Fruit fly (Drosophila melanogaster) whole organism, embryonic: ENCODE measurements around the gene CG11164.

Experiments used
- Aef1 ChIP-seq: fragments of 200-800 bp; sonication (Bioruptor generic); IDR thresholded peaks from 3 replicates; pipeline ENCODE4 v1.3.6; 2022; ENCODE audit warnings: missing biosample characterization, missing genetic modification characterization
- Awh ChIP-seq: fragments of 200-800 bp; sonication (Bioruptor generic); IDR thresholded peaks from 2 replicates; pipeline ENCODE4, ENCODE4 v1.3.6; 2022; ENCODE audit warnings: missing biosample characterization, missing genetic modification characterization
- B-H2 ChIP-seq: fragments of 200-800 bp; sonication (Bioruptor generic); optimal IDR thresholded peaks from 2 replicates; lab custom pipeline; 2018; ENCODE audit warnings: missing biosample characterization, mild to moderate bottlenecking, missing genetic modification characterization
- CG10147 ChIP-seq: fragments of 200-800 bp; sonication (Bioruptor generic); optimal IDR thresholded peaks from 2 replicates; lab custom pipeline; 2019; ENCODE audit warnings: missing biosample characterization, mild to moderate bottlenecking, missing genetic modification characterization, moderate library complexity
- CG10431 ChIP-seq: fragments of 200-800 bp; sonication (Bioruptor generic); optimal IDR thresholded peaks from 3 replicates; lab custom pipeline; 2018; ENCODE audit warnings: missing biosample characterization, mild to moderate bottlenecking, missing genetic modification characterization
- CG10543 ChIP-seq: fragments of 200-800 bp; sonication (Bioruptor generic); optimal IDR thresholded peaks from 3 replicates; lab custom pipeline; 2017; ENCODE audit warnings: missing biosample characterization, mild to moderate bottlenecking, missing genetic modification characterization, moderate library complexity
- CG10959 ChIP-seq: fragments of 200-800 bp; sonication (Bioruptor generic); IDR thresholded peaks from 2 replicates; pipeline ENCODE4 v1.3.6; 2022; ENCODE audit warnings: missing biosample characterization, missing genetic modification characterization
- CG13296 ChIP-seq: fragments of 200-800 bp; sonication (Bioruptor generic); optimal IDR thresholded peaks from 3 replicates; lab custom pipeline; 2018; ENCODE audit warnings: missing biosample characterization, mild to moderate bottlenecking, missing genetic modification characterization
- CG13775 ChIP-seq: fragments of 200-800 bp; sonication (Bioruptor generic); optimal IDR thresholded peaks from 3 replicates; lab custom pipeline; 2017; ENCODE audit warnings: missing biosample characterization, mild to moderate bottlenecking, missing genetic modification characterization
- CG14710 ChIP-seq: fragments of 200-800 bp; sonication (Bioruptor generic); optimal IDR thresholded peaks from 3 replicates; lab custom pipeline; 2019; ENCODE audit warnings: missing biosample characterization, mild to moderate bottlenecking, missing genetic modification characterization, moderate library complexity
- CG15269 ChIP-seq: fragments of 200-800 bp; sonication (Bioruptor generic); optimal IDR thresholded peaks from 2 replicates; lab custom pipeline; 2018; ENCODE audit warnings: missing biosample characterization, mild to moderate bottlenecking, missing genetic modification characterization, moderate library complexity
- CG17186 ChIP-seq: fragments of 200-800 bp; sonication (Bioruptor generic); optimal IDR thresholded peaks from 3 replicates; lab custom pipeline; 2017; ENCODE audit warnings: missing biosample characterization, missing genetic modification reagents, missing genetic modification characterization
- CG17568 ChIP-seq: fragments of 200-800 bp; sonication (Bioruptor generic); optimal IDR thresholded peaks from 2 replicates; lab custom pipeline; 2018; ENCODE audit warnings: missing biosample characterization, mild to moderate bottlenecking, missing genetic modification characterization, moderate library complexity
- CG17802 ChIP-seq: fragments of 200-800 bp; sonication (Bioruptor generic); optimal IDR thresholded peaks from 2 replicates; lab custom pipeline; 2018; ENCODE audit warnings: missing biosample characterization, mild to moderate bottlenecking, missing genetic modification characterization, moderate library complexity
- CG18011 ChIP-seq: fragments of 200-800 bp; sonication (Bioruptor generic); optimal IDR thresholded peaks from 2 replicates; lab custom pipeline; 2017; ENCODE audit warnings: missing biosample characterization, missing genetic modification characterization, mild to moderate bottlenecking, moderate library complexity, missing genotype
- CG18619 ChIP-seq: fragments of 200-800 bp; sonication (Bioruptor generic); optimal IDR thresholded peaks from 3 replicates; lab custom pipeline; 2017; ENCODE audit warnings: missing biosample characterization, mild to moderate bottlenecking, missing genetic modification characterization
- CG2712 ChIP-seq: fragments of 200-800 bp; optimal IDR thresholded peaks from 3 replicates; lab custom pipeline; 2019; ENCODE audit warnings: missing biosample characterization, mild to moderate bottlenecking, missing genetic modification characterization, moderate library complexity
- CG2875 ChIP-seq: fragments of 200-800 bp; sonication (Bioruptor generic); optimal IDR thresholded peaks from 2 replicates; lab custom pipeline; 2017; ENCODE audit warnings: missing biosample characterization, mild to moderate bottlenecking, missing genetic modification characterization, missing genetic modification reagents
- CG30403 ChIP-seq: fragments of 200-800 bp; sonication (Bioruptor generic); optimal IDR thresholded peaks from 3 replicates; lab custom pipeline; 2016; ENCODE audit warnings: missing biosample characterization, missing genetic modification characterization
- CG31365 ChIP-seq: fragments of 200-800 bp; sonication (Bioruptor generic); optimal IDR thresholded peaks from 2 replicates; lab custom pipeline; 2018; ENCODE audit warnings: missing biosample characterization, mild to moderate bottlenecking, missing genetic modification characterization
- CG3281 ChIP-seq: fragments of 200-800 bp; sonication (Bioruptor generic); optimal IDR thresholded peaks from 3 replicates; lab custom pipeline; 2017; ENCODE audit warnings: missing biosample characterization, mild to moderate bottlenecking, missing genetic modification characterization
- CG3838 ChIP-seq: fragments of 200-800 bp; sonication (Bioruptor generic); optimal IDR thresholded peaks from 3 replicates; lab custom pipeline; 2016; ENCODE audit warnings: missing biosample characterization, missing genetic modification characterization
- CG3847 ChIP-seq: fragments of 200-800 bp; sonication (Bioruptor generic); IDR thresholded peaks from 2 replicates; pipeline ENCODE4 v1.3.6; 2022; ENCODE audit warnings: missing biosample characterization, missing genetic modification characterization
- CG3995 ChIP-seq: fragments of 200-800 bp; sonication (Bioruptor generic); optimal IDR thresholded peaks from 3 replicates; lab custom pipeline; 2016; ENCODE audit warnings: missing biosample characterization, missing genetic modification characterization
- CG4282 ChIP-seq: fragments of 200-800 bp; sonication (Bioruptor generic); optimal IDR thresholded peaks from 2 replicates; lab custom pipeline; 2016; ENCODE audit warnings: missing biosample characterization, missing genetic modification characterization
- CG4424 ChIP-seq: fragments of 200-800 bp; sonication (Bioruptor generic); optimal IDR thresholded peaks from 3 replicates; lab custom pipeline; 2016; ENCODE audit warnings: missing biosample characterization, missing genetic modification characterization
- CG5953 ChIP-seq: fragments of 200-800 bp; sonication (Bioruptor generic); IDR thresholded peaks from 2 replicates; pipeline ENCODE4 v1.3.6; 2022; ENCODE audit warnings: missing biosample characterization, missing genetic modification characterization
- CG6272 ChIP-seq: fragments of 200-800 bp; sonication (Bioruptor generic); IDR thresholded peaks from 2 replicates; pipeline ENCODE4 v1.3.6; 2022; ENCODE audit warnings: missing biosample characterization, missing genetic modification characterization
- CG7963 ChIP-seq: fragments of 200-800 bp; sonication (Bioruptor generic); IDR thresholded peaks from 3 replicates; pipeline ENCODE4 v1.3.6; 2022; ENCODE audit warnings: missing biosample characterization, missing genetic modification characterization; ENCODE audit not compliant: partially characterized antibody
- Dbx ChIP-seq: fragments of 200-800 bp; sonication (Bioruptor generic); IDR thresholded peaks from 3 replicates; pipeline ENCODE4 v1.3.6; 2022; ENCODE audit warnings: missing biosample characterization, missing genetic modification characterization
- Dip2 ChIP-seq: fragments of 200-800 bp; sonication (Bioruptor generic); IDR thresholded peaks from 2 replicates; pipeline ENCODE4 v1.3.6; 2022; ENCODE audit warnings: missing biosample characterization, missing genetic modification characterization
- E2f2 ChIP-seq: fragments of 200-800 bp; sonication (Bioruptor generic); IDR thresholded peaks from 2 replicates; pipeline ENCODE4 v1.3.6; 2022; ENCODE audit warnings: missing biosample characterization, missing genetic modification characterization
- Kr ChIP-seq: fragments of 200-800 bp; sonication (Bioruptor generic); optimal IDR thresholded peaks from 2 replicates; lab custom pipeline; 2017; ENCODE audit warnings: missing biosample characterization, mild to moderate bottlenecking, missing genetic modification characterization
- Nf-YC ChIP-seq: fragments of 200-800 bp; optimal IDR thresholded peaks from 3 replicates; lab custom pipeline; 2019; ENCODE audit warnings: missing biosample characterization, mild to moderate bottlenecking, missing genetic modification characterization, moderate library complexity
- NfI ChIP-seq: fragments of 200-800 bp; sonication (Bioruptor generic); optimal IDR thresholded peaks from 3 replicates; lab custom pipeline; 2018; ENCODE audit warnings: missing biosample characterization, mild to moderate bottlenecking, missing genetic modification characterization, moderate library complexity
- Side ChIP-seq: fragments of 200-800 bp; sonication (Bioruptor generic); optimal IDR thresholded peaks from 2 replicates; lab custom pipeline; 2016; ENCODE audit warnings: missing biosample characterization, missing genetic modification characterization
- Spps ChIP-seq: fragments of 200-800 bp; sonication (Bioruptor generic); optimal IDR thresholded peaks from 2 replicates; lab custom pipeline; 2018; ENCODE audit warnings: missing biosample characterization, mild to moderate bottlenecking, missing genetic modification characterization
- ab ChIP-seq: fragments of 200-800 bp; sonication (Bioruptor generic); optimal IDR thresholded peaks from 2 replicates; lab custom pipeline; 2016; ENCODE audit warnings: missing biosample characterization, missing genetic modification characterization
- bab2 ChIP-seq: fragments of 200-800 bp; sonication (Bioruptor generic); optimal IDR thresholded peaks from 2 replicates; lab custom pipeline; 2016; ENCODE audit warnings: missing biosample characterization, missing genetic modification characterization
- chif ChIP-seq, 2 experiments: fragments of 200-800 bp; sonication (Bioruptor generic); optimal IDR thresholded peaks; 3 replicates each; lab custom pipeline; 2016; ENCODE audit warnings: missing biosample characterization in 2 of 2, missing genetic modification characterization in 2 of 2
- emc ChIP-seq: fragments of 200-800 bp; sonication (Bioruptor generic); optimal IDR thresholded peaks from 2 replicates; lab custom pipeline; 2016; ENCODE audit warnings: missing biosample characterization, missing genetic modification characterization
- grau ChIP-seq: fragments of 200-800 bp; optimal IDR thresholded peaks from 3 replicates; lab custom pipeline; 2019; ENCODE audit warnings: missing biosample characterization, mild to moderate bottlenecking, missing genetic modification characterization, moderate library complexity
- gsb-n ChIP-seq: fragments of 200-800 bp; sonication (Bioruptor generic); optimal IDR thresholded peaks from 3 replicates; lab custom pipeline; 2018; ENCODE audit warnings: missing biosample characterization, mild to moderate bottlenecking, missing genetic modification characterization
- mld ChIP-seq: fragments of 200-800 bp; sonication (Bioruptor generic); IDR thresholded peaks from 3 replicates; pipeline ENCODE4 v1.3.6; 2022; ENCODE audit warnings: missing biosample characterization, missing genetic modification characterization; ENCODE audit not compliant: partially characterized antibody
- nerfin-1 ChIP-seq: fragments of 200-800 bp; sonication (Bioruptor generic); optimal IDR thresholded peaks from 3 replicates; lab custom pipeline; 2019; ENCODE audit warnings: missing biosample characterization, mild to moderate bottlenecking, missing genetic modification characterization, moderate library complexity
- toy ChIP-seq: fragments of 200-800 bp; sonication (Bioruptor generic); IDR thresholded peaks from 2 replicates; pipeline ENCODE4 v1.3.6; 2022; ENCODE audit warnings: missing biosample characterization, missing genetic modification characterization
- tup ChIP-seq: fragments of 200-800 bp; sonication (Bioruptor generic); optimal IDR thresholded peaks from 2 replicates; lab custom pipeline; 2016; ENCODE audit warnings: missing biosample characterization, mild to moderate bottlenecking, missing genetic modification characterization, moderate library complexity
- tx ChIP-seq: fragments of 200-800 bp; sonication (Bioruptor generic); optimal IDR thresholded peaks from 2 replicates; lab custom pipeline; 2016; ENCODE audit warnings: missing biosample characterization, missing genetic modification characterization
- unc-4 ChIP-seq: fragments of 200-800 bp; sonication (Bioruptor generic); IDR thresholded peaks from 2 replicates; pipeline ENCODE4 v1.3.6; 2022; ENCODE audit warnings: missing biosample characterization, missing genetic modification characterization; ENCODE audit not compliant: partially characterized antibody

The CG11164 gene

dm6 chrX:13639998-13640691 lies 27.7 kb upstream of the CG11164 start (continued):
- TF ChIP-seq tup (GFP tag; lab: Kevin White, UChicago) (peak; percentile 98), tx (GFP tag; lab: Kevin White, UChicago) (peak; percentile 98), B-H2 (GFP tag; lab: Kevin White, UChicago) (peak; percentile 93), Nf-YC (tag; lab: Kevin White, UChicago) (peak; percentile 97), chif (GFP tag; optimal IDR thresholded peaks at IDR 0.05; lab: Kevin White, UChicago) (peak; percentile 98 to 99), unc-4 (GFP tag; lab: Robert Waterston, UW) (0 out of 2 replicates have a peak, but pooled peaks have one; percentile 35), Dip2 (GFP tag; lab: Robert Waterston, UW) (peak; percentile 74; the same call in 1 of the 2 replicates), CG13775 (GFP tag; lab: Kevin White, UChicago) (peak; percentile 95), CG18619 (GFP tag; lab: Kevin White, UChicago) (peak; percentile 97), ab (GFP tag; lab: Kevin White, UChicago) (peak; percentile 95), mld (GFP tag; lab: Robert Waterston, UW) (peak; percentile 73; the same call in 2 of the 3 replicates), CG14710 (peak; percentile 96), NfI (GFP tag; lab: Kevin White, UChicago) (peak; percentile 99), nerfin-1 (tag; lab: Kevin White, UChicago) (peak; percentile 96), CG30403 (GFP tag; lab: Kevin White, UChicago) (peak; percentile 98), Awh (GFP tag; lab: Robert Waterston, UW) (peak; percentile 99), grau (tag; lab: Kevin White, UChicago) (peak; percentile 98), CG18011 (GFP tag; lab: Kevin White, UChicago) (peak; percentile 91), gsb-n (tag; lab: Kevin White, UChicago) (peak; percentile 98), CG31365 (peak; percentile 94), CG6272 (GFP tag; lab: Robert Waterston, UW) (peak; percentile 98), emc (peak; percentile 96), CG3281 (GFP tag; lab: Kevin White, UChicago) (peak; percentile 98), CG17568 (GFP tag; lab: Kevin White, UChicago) (peak; percentile 98), E2f2 (GFP tag; lab: Robert Waterston, UW) (peak; percentile 88), CG4424 (GFP tag; lab: Kevin White, UChicago) (peak; percentile 99), CG17186 (GFP tag; lab: Kevin White, UChicago) (peak; percentile 95), CG10147 (GFP tag; lab: Kevin White, UChicago) (peak; percentile 96), CG10431 (GFP tag; lab: Kevin White, UChicago) (peak; percentile 96), CG17802 (tag; lab: Kevin White, UChicago) (peak; percentile 90), CG4282 (GFP tag; lab: Kevin White, UChicago) (peak; percentile 99), Dbx (GFP tag; lab: Robert Waterston, UW) (peak; percentile 98), CG13296 (GFP tag; lab: Kevin White, UChicago) (peak; percentile 99), Kr (GFP tag; lab: Kevin White, UChicago) (peak; percentile 49), CG3995 (GFP tag; lab: Kevin White, UChicago) (peak; percentile 80), CG10543 (GFP tag; lab: Kevin White, UChicago) (peak; percentile 98), toy (GFP tag; lab: Robert Waterston, UW) (peak; percentile 96), CG15269 (tag; lab: Kevin White, UChicago) (peak; percentile 99), CG10959 (GFP tag; lab: Robert Waterston, UW) (peak; percentile 97), CG5953 (GFP tag; lab: Robert Waterston, UW) (peak; percentile 99), CG3847 (peak; percentile 99), Spps (peak; percentile 97), bab2 (GFP tag; lab: Kevin White, UChicago) (peak; percentile 99), CG2712 (tag; lab: Kevin White, UChicago) (peak; percentile 99), CG3838 (GFP tag; lab: Kevin White, UChicago) (peak; percentile 97), Side (peak; percentile 99), CG2875 (peak; percentile 98), CG7963 (GFP tag; lab: Robert Waterston, UW) (peak; percentile 77; the same call in 2 of the 3 replicates), Aef1 (GFP tag; lab: Robert Waterston, UW) (peak; percentile 99)
